Worm (Caenorhabditis elegans): ENCODE data around the gene F47E1.1.

DNA sequence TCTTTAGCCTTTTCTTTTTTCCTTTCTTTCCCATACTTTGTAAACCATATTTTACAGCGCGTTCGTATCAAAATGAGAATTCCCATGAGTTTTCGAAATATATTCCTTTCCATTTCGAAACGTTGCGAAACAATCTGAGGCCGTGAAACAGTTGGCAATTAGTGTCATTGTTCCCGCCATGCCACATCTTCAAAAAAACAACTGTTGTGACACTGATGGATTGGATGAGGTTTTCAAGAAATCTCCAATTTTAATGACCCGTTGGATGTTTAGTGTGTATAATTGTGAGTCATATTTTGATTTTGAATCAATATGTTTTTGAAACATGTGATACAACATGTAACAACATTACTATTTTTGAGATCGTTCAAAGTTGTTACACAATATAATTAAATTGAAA is 7.9 kb upstream of the F47E1.1 start:
- TF ChIP-seq klf-2 (GFP tag; conservative IDR thresholded peaks at IDR 0.05) (no peak), T22C8.4 (GFP tag; IDR thresholded peaks at IDR 0.05) (no peak), cog-1 (tag; optimal IDR thresholded peaks at IDR 0.05) (no peak), flt-1 (GFP tag; IDR thresholded peaks at IDR 0.05) (no peak), tab-1 (GFP tag; IDR thresholded peaks at IDR 0.05) (no peak), ref-1 (GFP tag; conservative IDR thresholded peaks at IDR 0.05) (no peak), med-1 (GFP tag; optimal IDR thresholded peaks at IDR 0.05; ENCODE audit: insufficient read depth) (no peak)

Data from whole organism, midembryonic.